Fruit fly (Drosophila melanogaster): ENCODE data around the gene Gyc76C.

The Gyc76C gene

dm6 chr3L:19833227-19833626, 39.9 kb upstream of the Gyc76C start (continued):
- TF ChIP-seq sr (GFP tag; IDR thresholded peaks at IDR 0.05) (peak; percentile 81), zen2 (GFP tag; IDR thresholded peaks at IDR 0.05; ENCODE audit: partially characterized antibody) (no peak)

dm6 chr3L:19818701-19819100, 25.3 kb upstream of the Gyc76C start:
- TF ChIP-seq Dref (GFP tag; IDR thresholded peaks at IDR 0.05) (no peak), NFAT (GFP tag; IDR thresholded peaks at IDR 0.05) (0 out of 2 replicates have a peak, but pooled peaks have one; percentile 10), CG10321 (GFP tag; IDR thresholded peaks at IDR 0.05) (0 out of 2 replicates have a peak, but pooled peaks have one; percentile 14), MBD-R2 (GFP tag; IDR thresholded peaks at IDR 0.05) (peak; percentile 10; the same call in 1 of the 2 replicates), E2f2 (GFP tag; IDR thresholded peaks at IDR 0.05) (peak; percentile 23; the same call in 1 of the 2 replicates), gcm2 (GFP tag; optimal IDR thresholded peaks at IDR 0.05) (no peak), CG11504 (tag; optimal IDR thresholded peaks at IDR 0.05) (no peak), CG4404 (GFP tag; IDR thresholded peaks at IDR 0.05) (no peak), CG34422 (GFP tag; IDR thresholded peaks at IDR 0.05) (peak; percentile 10; the same call in 1 of the 3 replicates), nom (GFP tag; optimal IDR thresholded peaks at IDR 0.05) (peak; percentile 10), MESR4 (GFP tag; optimal IDR thresholded peaks at IDR 0.05) (peak; percentile 28), sc (optimal IDR thresholded peaks at IDR 0.05) (no peak), sc (GFP tag; optimal IDR thresholded peaks at IDR 0.05) (no peak), gce (GFP tag; IDR thresholded peaks at IDR 0.05) (0 out of 3 replicates have a peak, but pooled peaks have one; percentile 7), Bgb (GFP tag; IDR thresholded peaks at IDR 0.05; ENCODE audit: partially characterized antibody) (peak; percentile 31), seq (GFP tag; IDR thresholded peaks at IDR 0.05) (peak; percentile 28; the same call in 1 of the 2 replicates), so (GFP tag; IDR thresholded peaks at IDR 0.05) (0 out of 3 replicates have a peak, but pooled peaks have one; percentile 12), HLH4C (GFP tag; IDR thresholded peaks at IDR 0.05; ENCODE audit: partially characterized antibody) (peak; percentile 20; the same call in 1 of the 3 replicates), nerfin-1 (tag; optimal IDR thresholded peaks at IDR 0.05) (peak; percentile 3), crol (GFP tag; IDR thresholded peaks at IDR 0.05) (peak; percentile 94), amos (GFP tag; IDR thresholded peaks at IDR 0.05; ENCODE audit: partially characterized antibody) (peak; percentile 37; the same call in 1 of the 2 replicates), CG32767 (GFP tag; IDR thresholded peaks at IDR 0.05) (peak; percentile 80), pzg (GFP tag; optimal IDR thresholded peaks at IDR 0.05) (peak; percentile 23), YL-1 (GFP tag; optimal IDR thresholded peaks at IDR 0.05) (peak; percentile 33), inv (GFP tag; IDR thresholded peaks at IDR 0.05; ENCODE audit: partially characterized antibody) (peak; percentile 14; the same call in 1 of the 2 replicates), CG7372 (GFP tag; IDR thresholded peaks at IDR 0.05) (no peak), CG15514 (GFP tag; optimal IDR thresholded peaks at IDR 0.05) (peak; percentile 98), chinmo (GFP tag; IDR thresholded peaks at IDR 0.05; ENCODE audit: partially characterized antibody) (0 out of 4 replicates have a peak, but pooled peaks have one; percentile 13), ato (GFP tag; IDR thresholded peaks at IDR 0.05; ENCODE audit: partially characterized antibody) (0 out of 2 replicates have a peak, but pooled peaks have one; percentile 17), ewg (GFP tag; optimal IDR thresholded peaks at IDR 0.05) (peak; percentile 92)

dm6 chr3L:19817807-19818531, 24.6 kb upstream of the Gyc76C start, which contains the start of the genes Fibp and Deaf1:
Gene Fibp (minus strand): TSS chr3L:19817967.
Gene Deaf1 (plus strand): TSS chr3L:19818174.
- TF ChIP-seq CG2875 (GFP tag; optimal IDR thresholded peaks at IDR 0.05): peak; percentile 26
- TF ChIP-seq CG7963 (GFP tag; IDR thresholded peaks at IDR 0.05; ENCODE audit: partially characterized antibody): peak; percentile 96
- peak; percentile 34; the same call in 1 of the 2 replicates for TF ChIP-seq CG32767 (GFP tag; IDR thresholded peaks at IDR 0.05)
- TF ChIP-seq Mrtf (GFP tag; IDR thresholded peaks at IDR 0.05): 0 out of 3 replicates have a peak, but pooled peaks have one; percentile 39
- TF ChIP-seq esg (GFP tag; conservative IDR thresholded peaks at IDR 0.05): peak; percentile 46
- peak; percentile 67; the same call in 2 of the 3 replicates for TF ChIP-seq Aef1 (GFP tag; IDR thresholded peaks at IDR 0.05)
- peak; percentile 96 for TF ChIP-seq HLH4C (GFP tag; IDR thresholded peaks at IDR 0.05; ENCODE audit: partially characterized antibody)
- peak; percentile 76 for TF ChIP-seq CG12942 (GFP tag; optimal IDR thresholded peaks at IDR 0.05)
- peak; percentile 66 for TF ChIP-seq CG8089 (GFP tag; optimal IDR thresholded peaks at IDR 0.05)
- TF ChIP-seq ase (GFP tag; IDR thresholded peaks at IDR 0.05): peak; percentile 50; the same call in 1 of the 3 replicates
- peak; percentile 53 for TF ChIP-seq YL-1 (GFP tag; optimal IDR thresholded peaks at IDR 0.05)
- peak; percentile 68 for TF ChIP-seq Lhr (GFP tag; optimal IDR thresholded peaks at IDR 0.05)
- peak; percentile 72 for TF ChIP-seq CG1233 (GFP tag; optimal IDR thresholded peaks at IDR 0.05)
- peak; percentile 99 for TF ChIP-seq inv (GFP tag; IDR thresholded peaks at IDR 0.05; ENCODE audit: partially characterized antibody)
- peak; percentile 43; the same call in 1 of the 2 replicates for TF ChIP-seq CG32772 (GFP tag; IDR thresholded peaks at IDR 0.05)
- peak; percentile 34; the same call in 1 of the 3 replicates for TF ChIP-seq ci (GFP tag; IDR thresholded peaks at IDR 0.05)
- no peak for TF ChIP-seq CG31365 (tag; optimal IDR thresholded peaks at IDR 0.05)
- TF ChIP-seq sim (GFP tag; IDR thresholded peaks at IDR 0.05): no peak
